Worm (Caenorhabditis elegans) whole organism, L1 larva: Measurements from ENCODE around the gene C39D10.7.

Experiments
- C16A3.4 ChIP-seq: fragments of 150-350 bp; optimal IDR thresholded peaks from 2 replicates; lab custom pipeline; 2014; ENCODE audit warnings: missing biosample characterization, missing genetic modification characterization
- ceh-88 ChIP-seq: fragments of 200-800 bp; sonication (Bioruptor generic); IDR thresholded peaks from 2 replicates; pipeline ENCODE4 v1.3.6; 2022; ENCODE audit warnings: missing genetic modification characterization, missing compliant biosample characterization
- dpl-1 ChIP-seq, 3 experiments: fragments of 150-350 bp in 2 of 3; sonication (generic microtip) in 1 of 3; optimal IDR thresholded peaks; 2 replicates each; lab custom pipeline; 2014 to 2017; ENCODE audit warnings: missing biosample characterization in 3 of 3, missing genetic modification characterization in 3 of 3, missing genetic modification reagents in 3 of 3
- elt-3 ChIP-seq, 6 experiments: fragments of 150-350 bp in 1 of 6; sonication (generic microtip); optimal IDR thresholded peaks; 2 replicates each; lab custom pipeline; 2017 to 2018; ENCODE audit warnings: missing biosample characterization in 6 of 6, missing genetic modification characterization in 6 of 6, inconsistent platforms in 1 of 6
- fkh-10 ChIP-seq: sonication (generic microtip); optimal IDR thresholded peaks from 2 replicates; lab custom pipeline; 2017; ENCODE audit warnings: missing biosample characterization, missing genetic modification reagents, missing genetic modification characterization
- jun-1 ChIP-seq: fragments of 150-350 bp; optimal IDR thresholded peaks from 2 replicates; lab custom pipeline; 2014; ENCODE audit warnings: missing biosample characterization, missing genetic modification reagents, missing genetic modification characterization
- lin-13 ChIP-seq: fragments of 150-350 bp; optimal IDR thresholded peaks from 2 replicates; lab custom pipeline; 2014; ENCODE audit warnings: missing biosample characterization, missing genetic modification reagents, missing genetic modification characterization
- lin-35 ChIP-seq, 2 experiments: fragments of 150-350 bp; optimal IDR thresholded peaks; 2 replicates each; lab custom pipeline; 2014; ENCODE audit warnings: missing biosample characterization in 2 of 2, missing genetic modification characterization in 2 of 2, missing genetic modification reagents in 2 of 2
- nhr-12 ChIP-seq: sonication (generic microtip); optimal IDR thresholded peaks from 2 replicates; lab custom pipeline; 2017; ENCODE audit warnings: missing biosample characterization, missing genetic modification characterization
- nhr-20 ChIP-seq: sonication (generic microtip); optimal IDR thresholded peaks from 2 replicates; lab custom pipeline; 2016; ENCODE audit warnings: mild to moderate bottlenecking, missing genetic modification characterization, missing compliant biosample characterization
- pqm-1 ChIP-seq: sonication (generic microtip); optimal IDR thresholded peaks from 3 replicates; lab custom pipeline; 2017; ENCODE audit warnings: missing biosample characterization, missing genetic modification characterization
- sptf-1 ChIP-seq: fragments of 150-350 bp; optimal IDR thresholded peaks from 2 replicates; lab custom pipeline; 2014; ENCODE audit warnings: missing biosample characterization, missing genetic modification characterization
- unc-62 ChIP-seq: fragments of 150-350 bp; optimal IDR thresholded peaks from 2 replicates; lab custom pipeline; 2014; ENCODE audit warnings: missing biosample characterization, missing genetic modification reagents, missing genetic modification characterization
- zip-4 ChIP-seq: fragments of 200-800 bp; sonication (Bioruptor generic); optimal IDR thresholded peaks from 2 replicates; lab custom pipeline; 2018; ENCODE audit warnings: mild to moderate bottlenecking, missing genetic modification characterization, moderate library complexity, missing compliant biosample characterization

DNA sequence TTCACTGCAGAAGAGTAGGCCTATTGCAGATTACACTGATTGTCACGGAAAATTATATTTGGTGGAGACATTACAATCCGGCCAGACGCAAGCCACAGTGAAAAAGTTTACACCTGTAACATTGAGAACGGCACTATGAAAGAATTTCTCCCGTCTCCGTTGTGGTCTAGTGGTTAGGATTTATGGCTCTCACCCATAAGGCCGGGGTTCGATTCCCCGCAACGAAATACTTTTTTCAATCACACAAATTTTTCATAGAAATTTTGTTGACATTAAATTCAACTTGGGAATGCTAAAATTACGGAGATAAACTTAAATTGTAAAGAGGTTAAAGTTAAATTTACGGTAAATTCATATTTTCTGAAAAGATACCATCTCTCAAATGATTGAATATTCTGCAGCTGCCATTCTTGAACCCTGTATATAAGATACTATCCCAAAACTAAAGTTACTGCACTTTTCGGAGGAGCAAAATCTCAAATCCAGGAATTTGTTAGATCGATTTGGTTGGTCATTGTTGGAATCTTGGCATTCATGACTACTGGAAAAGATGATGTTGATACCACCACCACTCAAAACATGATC lies 7.2 kb downstream of the C39D10.7 start, which contains the start of gene C39D10.1:
- TF ChIP-seq fkh-10 (GFP tag; lab: Kevin White, UChicago) (no peak), lin-35 (GFP tag; optimal IDR thresholded peaks at IDR 0.05; lab: Kevin White, UChicago) (peak in 1 of 2 experiments; percentile 6), zip-4 (GFP tag; lab: Kevin White, UChicago) (no peak), dpl-1 (GFP tag; optimal IDR thresholded peaks at IDR 0.05; lab: Kevin White, UChicago) (no peak), jun-1 (tag; lab: Kevin White, UChicago) (no peak), nhr-12 (no peak), nhr-20 (tag; lab: Kevin White, UChicago) (no peak), elt-3 (tag; optimal IDR thresholded peaks at IDR 0.05; lab: Kevin White, UChicago) (no peak), sptf-1 (tag; lab: Kevin White, UChicago) (no peak), ceh-88 (no peak), C16A3.4 (tag; lab: Kevin White, UChicago) (peak; percentile 32), lin-13 (GFP tag; lab: Kevin White, UChicago) (no peak), unc-62 (GFP tag; lab: Kevin White, UChicago) (no peak), pqm-1 (tag; lab: Kevin White, UChicago) (no peak)
